Fruit fly (Drosophila melanogaster) whole organism, embryonic: ENCODE data around the gene h-cup.

ENCODE experiments used
- CG10147 ChIP-seq: fragments of 200-800 bp; sonication (Bioruptor generic); optimal IDR thresholded peaks from 2 replicates; lab custom pipeline; 2019; ENCODE audit warnings: missing biosample characterization, mild to moderate bottlenecking, missing genetic modification characterization, moderate library complexity
- CG10366 ChIP-seq: fragments of 200-800 bp; sonication (Bioruptor generic); IDR thresholded peaks from 2 replicates; pipeline ENCODE4 v1.3.6; 2022; ENCODE audit warnings: missing biosample characterization, missing genetic modification characterization
- CG10979 ChIP-seq: fragments of 200-800 bp; sonication (Bioruptor generic); optimal IDR thresholded peaks from 2 replicates; lab custom pipeline; 2018; ENCODE audit warnings: missing biosample characterization, mild to moderate bottlenecking, missing genetic modification characterization, moderate library complexity
- CG11247 ChIP-seq: fragments of 200-800 bp; sonication (Bioruptor generic); IDR thresholded peaks from 2 replicates; pipeline ENCODE4 v1.3.6; 2022; ENCODE audit warnings: missing biosample characterization, missing genetic modification characterization
- CG11695 ChIP-seq: fragments of 200-800 bp; sonication (Bioruptor generic); IDR thresholded peaks from 3 replicates; pipeline ENCODE4 v1.3.6; 2022; ENCODE audit warnings: missing biosample characterization, missing genetic modification characterization
- CG11696 ChIP-seq: fragments of 200-800 bp; sonication (Bioruptor generic); IDR thresholded peaks from 2 replicates; pipeline ENCODE4 v1.3.6; 2022; ENCODE audit warnings: missing biosample characterization, missing genetic modification characterization
- CG12391 ChIP-seq: fragments of 200-800 bp; sonication (Bioruptor generic); optimal IDR thresholded peaks from 3 replicates; lab custom pipeline; 2018; ENCODE audit warnings: missing biosample characterization, mild to moderate bottlenecking, missing genetic modification characterization, moderate library complexity
- CG16815 ChIP-seq: fragments of 200-800 bp; sonication (Bioruptor generic); optimal IDR thresholded peaks from 3 replicates; lab custom pipeline; 2017; ENCODE audit warnings: missing biosample characterization, mild to moderate bottlenecking, missing genetic modification characterization
- CG17568 ChIP-seq: fragments of 200-800 bp; sonication (Bioruptor generic); optimal IDR thresholded peaks from 2 replicates; lab custom pipeline; 2018; ENCODE audit warnings: missing biosample characterization, mild to moderate bottlenecking, missing genetic modification characterization, moderate library complexity
- CG1832 ChIP-seq: fragments of 200-800 bp; sonication (Bioruptor generic); optimal IDR thresholded peaks from 2 replicates; lab custom pipeline; 2017; ENCODE audit warnings: missing biosample characterization, mild to moderate bottlenecking, missing genetic modification characterization, inconsistent platforms
- CG2712 ChIP-seq: fragments of 200-800 bp; optimal IDR thresholded peaks from 3 replicates; lab custom pipeline; 2019; ENCODE audit warnings: missing biosample characterization, mild to moderate bottlenecking, missing genetic modification characterization, moderate library complexity
- CG31388 ChIP-seq: fragments of 200-800 bp; sonication (Bioruptor generic); optimal IDR thresholded peaks from 2 replicates; lab custom pipeline; 2016; ENCODE audit warnings: missing biosample characterization, missing genetic modification characterization
- CG3281 ChIP-seq: fragments of 200-800 bp; sonication (Bioruptor generic); optimal IDR thresholded peaks from 3 replicates; lab custom pipeline; 2017; ENCODE audit warnings: missing biosample characterization, mild to moderate bottlenecking, missing genetic modification characterization
- CG3995 ChIP-seq: fragments of 200-800 bp; sonication (Bioruptor generic); optimal IDR thresholded peaks from 3 replicates; lab custom pipeline; 2016; ENCODE audit warnings: missing biosample characterization, missing genetic modification characterization
- CG4360 ChIP-seq: fragments of 200-800 bp; sonication (Bioruptor generic); IDR thresholded peaks from 2 replicates; pipeline ENCODE4 v1.3.6; 2022; ENCODE audit warnings: missing biosample characterization, missing genetic modification characterization
- CG4730 ChIP-seq: fragments of 200-800 bp; sonication (Bioruptor generic); IDR thresholded peaks from 2 replicates; pipeline ENCODE4 v1.3.6; 2022; ENCODE audit warnings: missing biosample characterization, missing genetic modification characterization
- CG4820 ChIP-seq: fragments of 200-800 bp; sonication (Bioruptor generic); optimal IDR thresholded peaks from 3 replicates; lab custom pipeline; 2016; ENCODE audit warnings: missing biosample characterization, missing genetic modification characterization
- CG6272 ChIP-seq: fragments of 200-800 bp; sonication (Bioruptor generic); IDR thresholded peaks from 2 replicates; pipeline ENCODE4 v1.3.6; 2022; ENCODE audit warnings: missing biosample characterization, missing genetic modification characterization
- CG6683 ChIP-seq: fragments of 200-800 bp; sonication (Bioruptor generic); optimal IDR thresholded peaks from 2 replicates; lab custom pipeline; 2017; ENCODE audit warnings: missing biosample characterization, mild to moderate bottlenecking, missing genetic modification characterization, missing genetic modification reagents
- CG6765 ChIP-seq: fragments of 200-800 bp; sonication (Bioruptor generic); optimal IDR thresholded peaks from 3 replicates; lab custom pipeline; 2017; ENCODE audit warnings: missing biosample characterization, mild to moderate bottlenecking, missing genetic modification characterization
- CG6791 ChIP-seq: fragments of 200-800 bp; sonication (Bioruptor generic); IDR thresholded peaks from 3 replicates; pipeline ENCODE4 v1.3.6; 2022; ENCODE audit warnings: missing biosample characterization, missing genetic modification characterization; ENCODE audit not compliant: partially characterized antibody
- CG6813 ChIP-seq: fragments of 200-800 bp; sonication (Bioruptor generic); optimal IDR thresholded peaks from 2 replicates; lab custom pipeline; 2017; ENCODE audit warnings: missing biosample characterization, missing genetic modification characterization, mild to moderate bottlenecking, moderate library complexity, missing genetic modification reagents
- CG9876 ChIP-seq: fragments of 200-800 bp; sonication (Bioruptor generic); optimal IDR thresholded peaks from 2 replicates; lab custom pipeline; 2016; ENCODE audit warnings: missing biosample characterization, missing genetic modification characterization
- CHES-1-like ChIP-seq: fragments of 200-800 bp; sonication (Bioruptor generic); optimal IDR thresholded peaks from 2 replicates; lab custom pipeline; 2016; ENCODE audit warnings: missing biosample characterization, missing genetic modification characterization
- CkIIα-i1 ChIP-seq: fragments of 200-800 bp; sonication (Bioruptor generic); IDR thresholded peaks from 2 replicates; pipeline ENCODE4 v1.3.6; 2022; ENCODE audit warnings: missing biosample characterization, missing genetic modification characterization
- Deaf1 ChIP-seq: fragments of 200-800 bp; optimal IDR thresholded peaks from 3 replicates; lab custom pipeline; 2019; ENCODE audit warnings: missing biosample characterization, mild to moderate bottlenecking, missing genetic modification characterization, moderate library complexity
- E2f1 ChIP-seq: fragments of 200-800 bp; sonication (Bioruptor generic); IDR thresholded peaks from 2 replicates; pipeline ENCODE4 v1.3.6; 2022; ENCODE audit warnings: missing biosample characterization, missing genetic modification characterization
- Eip74EF ChIP-seq, 2 experiments: fragments of 200-800 bp in 1 of 2; fragments of >200 bp in 1 of 2; sonication (Bioruptor generic) in 1 of 2; optimal IDR thresholded peaks; 2 replicates each; lab custom pipeline; 2017 to 2019; ENCODE audit warnings: missing biosample characterization in 2 of 2, missing genetic modification characterization in 2 of 2, mild to moderate bottlenecking in 1 of 2, moderate library complexity in 1 of 2
- H15 ChIP-seq: fragments of 200-800 bp; sonication (Bioruptor generic); IDR thresholded peaks from 3 replicates; pipeline ENCODE4 v1.3.6; 2022; ENCODE audit warnings: missing biosample characterization, missing genetic modification characterization
- HLH3B ChIP-seq: fragments of 200-800 bp; sonication (Bioruptor generic); IDR thresholded peaks from 2 replicates; pipeline ENCODE4 v1.3.6; 2022; ENCODE audit warnings: missing biosample characterization, missing genetic modification characterization
- Hsf ChIP-seq: fragments of 200-800 bp; sonication (Bioruptor generic); optimal IDR thresholded peaks from 3 replicates; lab custom pipeline; 2016; ENCODE audit warnings: missing biosample characterization, missing genetic modification characterization
- Ptx1 ChIP-seq: fragments of 200-800 bp; sonication (Bioruptor generic); IDR thresholded peaks from 2 replicates; pipeline ENCODE4 v1.3.6; 2022; ENCODE audit warnings: missing biosample characterization, missing genetic modification characterization
- Xrp1 ChIP-seq: fragments of 200-800 bp; sonication (Bioruptor generic); IDR thresholded peaks from 2 replicates; pipeline ENCODE4 v1.3.6; 2022; ENCODE audit warnings: missing biosample characterization, missing genetic modification characterization
- abd-A ChIP-seq: fragments of 200-800 bp; sonication (Bioruptor generic); optimal IDR thresholded peaks from 3 replicates; lab custom pipeline; 2019; ENCODE audit warnings: missing biosample characterization, mild to moderate bottlenecking, missing genetic modification characterization, moderate library complexity
- ara ChIP-seq: fragments of 200-800 bp; sonication (Bioruptor generic); IDR thresholded peaks from 2 replicates; pipeline ENCODE4 v1.3.6; 2022; ENCODE audit warnings: missing biosample characterization, missing genetic modification characterization
- cad ChIP-seq: fragments of >200 bp; optimal IDR thresholded peaks from 2 replicates; lab custom pipeline; 2017; ENCODE audit warnings: missing biosample characterization, missing genetic modification characterization
- caup ChIP-seq: fragments of 200-800 bp; sonication (Bioruptor generic); optimal IDR thresholded peaks from 3 replicates; lab custom pipeline; 2017; ENCODE audit warnings: missing biosample characterization, mild to moderate bottlenecking, missing genetic modification characterization, moderate library complexity; ENCODE audit not compliant: severe bottlenecking
- chm ChIP-seq: fragments of 200-800 bp; sonication (Bioruptor generic); IDR thresholded peaks from 2 replicates; pipeline ENCODE4 v1.3.6; 2022; ENCODE audit warnings: missing biosample characterization, missing genetic modification characterization
- corto ChIP-seq: fragments of 200-800 bp; sonication (Bioruptor generic); optimal IDR thresholded peaks from 2 replicates; lab custom pipeline; 2016; ENCODE audit warnings: missing biosample characterization, mild to moderate bottlenecking, missing genetic modification characterization, moderate library complexity
- ems ChIP-seq: fragments of 200-800 bp; sonication (Bioruptor generic); optimal IDR thresholded peaks from 3 replicates; lab custom pipeline; 2016; ENCODE audit warnings: missing biosample characterization, missing genetic modification characterization
- hkb ChIP-seq, 2 experiments: fragments of 200-800 bp in 1 of 2; fragments of >200 bp in 1 of 2; sonication (Bioruptor generic) in 1 of 2; IDR thresholded peaks in 1 of 2; optimal IDR thresholded peaks in 1 of 2; 2 replicates each; pipeline versions ENCODE4 v1.3.6 to Lab custom; 2017 to 2022; ENCODE audit warnings: missing biosample characterization in 1 of 2, missing genetic modification characterization in 1 of 2
- inv ChIP-seq: fragments of 200-800 bp; sonication (Bioruptor generic); IDR thresholded peaks from 2 replicates; pipeline ENCODE4 v1.3.6; 2022; ENCODE audit warnings: missing biosample characterization, missing genetic modification characterization; ENCODE audit not compliant: partially characterized antibody
- jing ChIP-seq: fragments of 200-800 bp; sonication (Bioruptor generic); optimal IDR thresholded peaks from 2 replicates; lab custom pipeline; 2018; ENCODE audit warnings: missing biosample characterization, mild to moderate bottlenecking, missing genetic modification characterization
- pb ChIP-seq: fragments of 200-800 bp; sonication (Bioruptor generic); optimal IDR thresholded peaks from 3 replicates; lab custom pipeline; 2016; ENCODE audit warnings: missing biosample characterization, missing genetic modification characterization
- psq ChIP-seq: fragments of 200-800 bp; sonication (Bioruptor generic); optimal IDR thresholded peaks from 2 replicates; lab custom pipeline; 2017; ENCODE audit warnings: missing biosample characterization, missing genetic modification characterization
- ro ChIP-seq: fragments of 200-800 bp; sonication (Bioruptor generic); IDR thresholded peaks from 2 replicates; pipeline ENCODE4 v1.3.6; 2022; ENCODE audit warnings: missing biosample characterization, missing genetic modification characterization
- run ChIP-seq: fragments of 200-800 bp; sonication (Bioruptor generic); optimal IDR thresholded peaks from 3 replicates; lab custom pipeline; 2018; ENCODE audit warnings: missing biosample characterization, mild to moderate bottlenecking, missing genetic modification characterization
- shn ChIP-seq: fragments of 200-800 bp; sonication (Bioruptor generic); optimal IDR thresholded peaks from 3 replicates; lab custom pipeline; 2016; ENCODE audit warnings: missing biosample characterization, missing genetic modification characterization
- unc-4 ChIP-seq: fragments of 200-800 bp; sonication (Bioruptor generic); IDR thresholded peaks from 2 replicates; pipeline ENCODE4 v1.3.6; 2022; ENCODE audit warnings: missing biosample characterization, missing genetic modification characterization; ENCODE audit not compliant: partially characterized antibody
- unpg ChIP-seq: fragments of 200-800 bp; sonication (Bioruptor generic); optimal IDR thresholded peaks from 3 replicates; lab custom pipeline; 2018; ENCODE audit warnings: missing biosample characterization, mild to moderate bottlenecking, missing genetic modification characterization, moderate library complexity
- zen ChIP-seq: fragments of 200-800 bp; sonication (Bioruptor generic); optimal IDR thresholded peaks from 3 replicates; lab custom pipeline; 2018; ENCODE audit warnings: missing biosample characterization, mild to moderate bottlenecking, missing genetic modification characterization, moderate library complexity

Gene h-cup

dm6 chr3R:15427818-15428199 lies 45.1 kb upstream of the h-cup start (continued):
- TF ChIP-seq CG4360 (GFP tag; lab: Robert Waterston, UW) = no peak
- TF ChIP-seq chm (GFP tag; lab: Robert Waterston, UW) = peak; percentile 68; the same call in 1 of the 2 replicates
- no peak for TF ChIP-seq E2f1
- TF ChIP-seq CG3995 = no peak
- no peak for TF ChIP-seq H15
- TF ChIP-seq shn (GFP tag; lab: Kevin White, UChicago) = no peak
- no peak for TF ChIP-seq CG1832 (GFP tag; lab: Kevin White, UChicago)
- no peak for TF ChIP-seq psq (GFP tag; lab: Kevin White, UChicago)
- TF ChIP-seq CG6683 (GFP tag; lab: Kevin White, UChicago) = no peak
- TF ChIP-seq CG2712 (tag; lab: Kevin White, UChicago) = peak; percentile 84
- peak; percentile 69 for TF ChIP-seq unpg (GFP tag; lab: Kevin White, UChicago)
- peak; percentile 79 for TF ChIP-seq CG10979 (tag; lab: Kevin White, UChicago)
- no peak for TF ChIP-seq zen (tag; lab: Kevin White, UChicago)
- TF ChIP-seq CG10366 (GFP tag; lab: Robert Waterston, UW) = no peak
- TF ChIP-seq CG17568 (GFP tag; lab: Kevin White, UChicago) = no peak
- no peak for TF ChIP-seq abd-A
- no peak for TF ChIP-seq CG6813 (GFP tag; lab: Kevin White, UChicago)
- no peak for TF ChIP-seq CG6765 (GFP tag; lab: Kevin White, UChicago)
- no peak for TF ChIP-seq CG11247
- TF ChIP-seq CG9876 (GFP tag; lab: Kevin White, UChicago) = no peak
- TF ChIP-seq pb (GFP tag; lab: Kevin White, UChicago) = no peak
- TF ChIP-seq cad (GFP tag; lab: Kevin White, UChicago) = no peak
- TF ChIP-seq jing (GFP tag; lab: Kevin White, UChicago) = peak; percentile 24
- TF ChIP-seq CG31388 = no peak
- TF ChIP-seq unc-4 (GFP tag; lab: Robert Waterston, UW) = no peak
- peak; percentile 61; the same call in 1 of the 2 replicates for TF ChIP-seq HLH3B (GFP tag; lab: Robert Waterston, UW)
- no peak for TF ChIP-seq CG11695
- no peak for TF ChIP-seq CG4730 (GFP tag; lab: Robert Waterston, UW)
- TF ChIP-seq CkIIα-i1 = no peak
- TF ChIP-seq CG12391 (tag; lab: Kevin White, UChicago) = peak; percentile 67
- no peak for TF ChIP-seq CG3281 (GFP tag; lab: Kevin White, UChicago)
- TF ChIP-seq inv (GFP tag; lab: Robert Waterston, UW) = no peak
- peak; percentile 12 for TF ChIP-seq corto (GFP tag; lab: Kevin White, UChicago)
- TF ChIP-seq CG4820 = peak; percentile 25
- TF ChIP-seq run (tag; lab: Kevin White, UChicago) = no peak
- no peak for TF ChIP-seq caup (GFP tag; lab: Kevin White, UChicago)
- TF ChIP-seq ro (GFP tag; lab: Robert Waterston, UW) = no peak
- TF ChIP-seq CG6791 (GFP tag; lab: Robert Waterston, UW) = no peak
- TF ChIP-seq CHES-1-like = no peak
- TF ChIP-seq Eip74EF (GFP tag; optimal IDR thresholded peaks at IDR 0.05; lab: Kevin White, UChicago) = peak in 1 of 2 experiments; percentile 54
- peak; percentile 37; the same call in 1 of the 2 replicates for TF ChIP-seq ara (GFP tag; lab: Robert Waterston, UW)
- no peak for TF ChIP-seq CG6272 (GFP tag; lab: Robert Waterston, UW)
- TF ChIP-seq CG11696 (GFP tag; lab: Robert Waterston, UW) = no peak
- TF ChIP-seq Xrp1 (GFP tag; lab: Robert Waterston, UW) = peak; percentile 80
- TF ChIP-seq Deaf1 = no peak
- TF ChIP-seq CG16815 (GFP tag; lab: Kevin White, UChicago) = peak; percentile 17
- no peak for TF ChIP-seq ems (GFP tag; lab: Kevin White, UChicago)
- TF ChIP-seq Hsf (GFP tag; lab: Kevin White, UChicago) = peak; percentile 47
- TF ChIP-seq Ptx1 (GFP tag; lab: Robert Waterston, UW) = no peak
- TF ChIP-seq hkb (optimal IDR thresholded peaks at IDR 0.05; lab: Kevin White, UChicago) = no peak
- peak; percentile 56; the same call in 1 of the 2 replicates for TF ChIP-seq hkb (GFP tag; IDR thresholded peaks at IDR 0.05; lab: Robert Waterston, UW)
- no peak for TF ChIP-seq CG10147
